Worm (Caenorhabditis elegans) whole organism, L1 larva: ENCODE results near the gene F45E1.1.

ENCODE experiments used
- C34B4.2 ChIP-seq: sonication (generic microtip); optimal IDR thresholded peaks from 2 replicates; lab custom pipeline; 2017; ENCODE audit warnings: mild to moderate bottlenecking, missing genetic modification characterization, missing compliant biosample characterization
- F16B12.6 ChIP-seq: fragments of 150-350 bp; optimal IDR thresholded peaks from 2 replicates; lab custom pipeline; 2014; ENCODE audit warnings: missing biosample characterization, missing genetic modification characterization
- aha-1 ChIP-seq: fragments of 150-350 bp; optimal IDR thresholded peaks from 2 replicates; lab custom pipeline; 2014; ENCODE audit warnings: missing biosample characterization, missing genetic modification characterization
- alr-1 ChIP-seq: fragments of 200-800 bp; sonication (Bioruptor generic); optimal IDR thresholded peaks from 2 replicates; lab custom pipeline; 2018; ENCODE audit warnings: borderline replicate concordance, mild to moderate bottlenecking, missing genetic modification characterization, missing compliant biosample characterization
- blmp-1 ChIP-seq: fragments of 150-350 bp; optimal IDR thresholded peaks from 2 replicates; lab custom pipeline; 2014; ENCODE audit warnings: missing biosample characterization, missing genetic modification characterization
- ceh-63 ChIP-seq: fragments of 200-800 bp; sonication (Bioruptor generic); optimal IDR thresholded peaks from 2 replicates; lab custom pipeline; 2018; ENCODE audit warnings: mild to moderate bottlenecking, missing genetic modification characterization, missing compliant biosample characterization
- ceh-8 ChIP-seq: fragments of 200-800 bp; sonication (Bioruptor generic); optimal IDR thresholded peaks from 2 replicates; lab custom pipeline; 2018; ENCODE audit warnings: mild to moderate bottlenecking, missing genetic modification characterization, moderate library complexity, missing compliant biosample characterization
- ceh-90 ChIP-seq: sonication (generic microtip); optimal IDR thresholded peaks from 2 replicates; lab custom pipeline; 2016; ENCODE audit warnings: missing genetic modification characterization, missing compliant biosample characterization
- dpl-1 ChIP-seq, 3 experiments: fragments of 150-350 bp in 2 of 3; sonication (generic microtip) in 1 of 3; optimal IDR thresholded peaks; 2 replicates each; lab custom pipeline; 2014 to 2017; ENCODE audit warnings: missing biosample characterization in 3 of 3, missing genetic modification characterization in 3 of 3, missing genetic modification reagents in 3 of 3
- dsc-1 ChIP-seq: sonication (generic microtip); optimal IDR thresholded peaks from 2 replicates; lab custom pipeline; 2016; ENCODE audit warnings: mild to moderate bottlenecking, missing genetic modification characterization, missing compliant biosample characterization
- efl-1 ChIP-seq, 4 experiments: fragments of 150-350 bp; optimal IDR thresholded peaks in 3 of 4; peaks in 1 of 4; 1 replicate in 1 of 4; 2 replicates in 3 of 4; lab custom pipeline; 2014; ENCODE audit warnings: missing biosample characterization in 2 of 4, missing genetic modification characterization in 2 of 4, missing genetic modification reagents in 2 of 4
- egl-13 ChIP-seq: sonication (generic microtip); optimal IDR thresholded peaks from 2 replicates; lab custom pipeline; 2016; ENCODE audit warnings: missing genotype, missing genetic modification reagents, missing genetic modification characterization, missing compliant biosample characterization
- egl-27 ChIP-seq, 2 experiments: fragments of 150-350 bp in 1 of 2; sonication (generic microtip); optimal IDR thresholded peaks; 3 replicates each; lab custom pipeline; 2017 to 2018; ENCODE audit warnings: missing biosample characterization in 2 of 2, missing genetic modification characterization in 2 of 2, missing genetic modification reagents in 2 of 2
- elt-2 ChIP-seq: sonication (generic microtip); optimal IDR thresholded peaks from 2 replicates; lab custom pipeline; 2016; ENCODE audit warnings: missing genetic modification characterization, mild to moderate bottlenecking, inconsistent platforms, missing compliant biosample characterization, missing genetic modification reagents
- fkh-10 ChIP-seq: sonication (generic microtip); optimal IDR thresholded peaks from 2 replicates; lab custom pipeline; 2017; ENCODE audit warnings: missing biosample characterization, missing genetic modification reagents, missing genetic modification characterization
- fos-1 ChIP-seq: fragments of 150-350 bp; optimal IDR thresholded peaks from 2 replicates; lab custom pipeline; 2014; ENCODE audit warnings: missing biosample characterization, missing genetic modification characterization
- hpl-2 ChIP-seq: fragments of 150-350 bp; optimal IDR thresholded peaks from 2 replicates; lab custom pipeline; 2014; ENCODE audit warnings: missing biosample characterization, missing genetic modification reagents, missing genetic modification characterization
- irx-1 ChIP-seq: sonication (generic microtip); optimal IDR thresholded peaks from 2 replicates; lab custom pipeline; 2016; ENCODE audit warnings: missing genetic modification characterization, missing compliant biosample characterization
- jun-1 ChIP-seq: fragments of 150-350 bp; optimal IDR thresholded peaks from 2 replicates; lab custom pipeline; 2014; ENCODE audit warnings: missing biosample characterization, missing genetic modification reagents, missing genetic modification characterization
- lin-13 ChIP-seq: fragments of 150-350 bp; optimal IDR thresholded peaks from 2 replicates; lab custom pipeline; 2014; ENCODE audit warnings: missing biosample characterization, missing genetic modification reagents, missing genetic modification characterization
- lin-14 ChIP-seq: fragments of 200-800 bp; sonication (Bioruptor generic); optimal IDR thresholded peaks from 2 replicates; lab custom pipeline; 2018; ENCODE audit warnings: mild to moderate bottlenecking, missing genetic modification characterization, moderate library complexity, missing compliant biosample characterization
- lin-39 ChIP-seq: fragments of 150-350 bp; optimal IDR thresholded peaks from 2 replicates; lab custom pipeline; 2014; ENCODE audit warnings: missing biosample characterization, missing genetic modification reagents, missing genetic modification characterization
- lir-3 ChIP-seq: sonication (generic microtip); optimal IDR thresholded peaks from 2 replicates; lab custom pipeline; 2016; ENCODE audit warnings: mild to moderate bottlenecking, missing genetic modification characterization, moderate library complexity, missing compliant biosample characterization; ENCODE audit not compliant: poor library complexity
- mab-9 ChIP-seq: fragments of 200-800 bp; sonication (Bioruptor generic); IDR thresholded peaks from 2 replicates; pipeline ENCODE4 v1.3.6; 2022; ENCODE audit warnings: missing genetic modification reagents, missing genetic modification characterization, missing compliant biosample characterization
- mdl-1 ChIP-seq, 2 experiments: fragments of 150-350 bp; optimal IDR thresholded peaks; 2 replicates each; lab custom pipeline; 2014 to 2017; ENCODE audit warnings: missing biosample characterization in 2 of 2, missing genetic modification characterization in 2 of 2, inconsistent platforms in 1 of 2
- mep-1 ChIP-seq: fragments of 150-350 bp; optimal IDR thresholded peaks from 2 replicates; lab custom pipeline; 2014; ENCODE audit warnings: missing biosample characterization, missing genetic modification characterization
- nhr-11 ChIP-seq: fragments of 150-350 bp; optimal IDR thresholded peaks from 2 replicates; lab custom pipeline; 2014; ENCODE audit warnings: missing biosample characterization, missing genetic modification characterization
- nhr-12 ChIP-seq: sonication (generic microtip); optimal IDR thresholded peaks from 2 replicates; lab custom pipeline; 2017; ENCODE audit warnings: missing biosample characterization, missing genetic modification characterization
- nhr-237 ChIP-seq: fragments of 150-350 bp; optimal IDR thresholded peaks from 2 replicates; lab custom pipeline; 2014; ENCODE audit warnings: missing biosample characterization, missing genetic modification characterization
- nhr-71 ChIP-seq: sonication (generic microtip); optimal IDR thresholded peaks from 2 replicates; lab custom pipeline; 2016; ENCODE audit warnings: mild to moderate bottlenecking, missing genetic modification characterization, moderate library complexity, missing compliant biosample characterization
- nhr-84 ChIP-seq: sonication (generic microtip); optimal IDR thresholded peaks from 2 replicates; lab custom pipeline; 2017; ENCODE audit warnings: missing biosample characterization, missing genetic modification characterization
- nhr-85 ChIP-seq: sonication (generic microtip); peaks from one replicate; lab custom pipeline; 2016; ENCODE audit warnings: missing genetic modification characterization, inconsistent platforms, missing compliant biosample characterization
- nhr-90 ChIP-seq: sonication (generic microtip); optimal IDR thresholded peaks from 2 replicates; lab custom pipeline; 2016; ENCODE audit warnings: mild to moderate bottlenecking, missing genetic modification characterization, missing compliant biosample characterization; ENCODE audit not compliant: poor library complexity
- pax-3 ChIP-seq: fragments of 200-800 bp; sonication (Bioruptor generic); optimal IDR thresholded peaks from 2 replicates; lab custom pipeline; 2018; ENCODE audit warnings: mild to moderate bottlenecking, missing genetic modification characterization, moderate library complexity, missing compliant biosample characterization
- pqm-1 ChIP-seq: sonication (generic microtip); optimal IDR thresholded peaks from 3 replicates; lab custom pipeline; 2017; ENCODE audit warnings: missing biosample characterization, missing genetic modification characterization
- sox-4 ChIP-seq: sonication (generic microtip); optimal IDR thresholded peaks from 2 replicates; lab custom pipeline; 2016; ENCODE audit warnings: missing genetic modification characterization, missing compliant biosample characterization
- sup-37 ChIP-seq: fragments of 200-800 bp; sonication (Bioruptor generic); optimal IDR thresholded peaks from 2 replicates; lab custom pipeline; 2018; ENCODE audit warnings: mild to moderate bottlenecking, missing genetic modification characterization, missing compliant biosample characterization
- swsn-7 ChIP-seq: sonication (generic microtip); optimal IDR thresholded peaks from 2 replicates; lab custom pipeline; 2016; ENCODE audit warnings: missing genetic modification characterization, missing compliant biosample characterization
- tbx-2 ChIP-seq: sonication (generic microtip); optimal IDR thresholded peaks from 2 replicates; lab custom pipeline; 2016; ENCODE audit warnings: missing genetic modification characterization, missing compliant biosample characterization
- tlp-1 ChIP-seq: fragments of 150-350 bp; optimal IDR thresholded peaks from 2 replicates; lab custom pipeline; 2014; ENCODE audit warnings: missing biosample characterization, missing genetic modification characterization
- unc-62 ChIP-seq: fragments of 150-350 bp; optimal IDR thresholded peaks from 2 replicates; lab custom pipeline; 2014; ENCODE audit warnings: missing biosample characterization, missing genetic modification reagents, missing genetic modification characterization
- unc-86 ChIP-seq: sonication (generic microtip); optimal IDR thresholded peaks from 2 replicates; lab custom pipeline; 2016; ENCODE audit warnings: missing genetic modification characterization, missing compliant biosample characterization
- unc-98 ChIP-seq: fragments of 200-800 bp; sonication (Bioruptor generic); IDR thresholded peaks from 2 replicates; pipeline ENCODE4 v1.3.6; 2022; ENCODE audit warnings: missing genetic modification characterization, missing compliant biosample characterization
- vab-15 ChIP-seq: sonication (generic microtip); optimal IDR thresholded peaks from 2 replicates; lab custom pipeline; 2017; ENCODE audit warnings: missing genotype, mild to moderate bottlenecking, missing genetic modification characterization, missing compliant biosample characterization
- xbp-1 ChIP-seq: sonication (generic microtip); optimal IDR thresholded peaks from 2 replicates; lab custom pipeline; 2016; ENCODE audit warnings: missing genetic modification characterization, missing compliant biosample characterization
- zip-4 ChIP-seq: fragments of 200-800 bp; sonication (Bioruptor generic); optimal IDR thresholded peaks from 2 replicates; lab custom pipeline; 2018; ENCODE audit warnings: mild to moderate bottlenecking, missing genetic modification characterization, moderate library complexity, missing compliant biosample characterization
- ztf-11 ChIP-seq, 2 experiments: sonication (generic microtip); optimal IDR thresholded peaks; 2 replicates each; lab custom pipeline; 2016 to 2017; ENCODE audit warnings: missing genetic modification characterization in 2 of 2, missing biosample characterization in 1 of 2, missing compliant biosample characterization in 1 of 2
- ztf-4 ChIP-seq: fragments of 150-350 bp; optimal IDR thresholded peaks from 2 replicates; lab custom pipeline; 2014; ENCODE audit warnings: missing biosample characterization, missing genetic modification characterization

The F45E1.1 gene

DNA sequence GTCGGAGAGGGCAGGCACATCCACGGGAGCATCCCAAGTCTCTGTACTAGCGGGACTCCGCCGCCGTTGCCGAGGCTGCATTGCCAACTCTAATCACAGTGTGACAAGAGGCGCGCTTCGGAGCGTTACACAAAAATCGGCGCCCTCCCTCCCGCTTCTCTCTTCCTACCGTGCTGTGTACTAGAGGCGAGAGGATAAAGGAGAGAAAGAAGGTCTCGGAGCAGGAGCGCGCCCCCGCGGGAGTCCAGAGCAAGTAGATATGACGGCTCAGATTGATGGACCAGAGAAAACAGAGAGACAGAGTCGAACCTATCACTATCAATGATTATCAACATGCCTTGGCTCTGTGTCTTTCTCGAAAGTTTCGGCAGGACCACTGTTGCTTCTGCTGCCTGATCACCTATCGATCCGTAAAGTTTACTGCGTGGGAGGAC, 49.5 kb downstream of the F45E1.1 start (continued):
- peak; percentile 18 for TF ChIP-seq tbx-2

- TF ChIP-seq egl-27 (tag; optimal IDR thresholded peaks at IDR 0.05; lab: Kevin White, UChicago) = no peak
- TF ChIP-seq lin-14 (GFP tag; lab: Kevin White, UChicago) = peak; percentile 26
Measured at ce11 chrX:8054478-8054877, 51.0 kb downstream of the F45E1.1 start.

ce11 chrX:8057791-8058270, 54.3 kb downstream of the F45E1.1 start, which contains the start of gene dim-1:
dim-1 (minus strand) TSS chrX:8058220.
- TF ChIP-seq hpl-2 (no peak), mdl-1 (tag; optimal IDR thresholded peaks at IDR 0.05; lab: Kevin White, UChicago) (no peak), nhr-237 (tag; lab: Kevin White, UChicago) (no peak), efl-1 (optimal IDR thresholded peaks at IDR 0.05; lab: Kevin White, UChicago) (no peak), efl-1 (GFP tag; optimal IDR thresholded peaks at IDR 0.05 in 1 of 2; lab: Kevin White, UChicago) (peak; percentile 14 to 74), unc-86 (tag; lab: Kevin White, UChicago) (no peak), fos-1 (tag; lab: Kevin White, UChicago) (no peak), sup-37 (GFP tag; lab: Kevin White, UChicago) (no peak), swsn-7 (tag; lab: Kevin White, UChicago) (no peak), nhr-71 (tag; lab: Kevin White, UChicago) (peak; percentile 7), F16B12.6 (tag; lab: Kevin White, UChicago) (peak; percentile 81), pax-3 (no peak), jun-1 (tag; lab: Kevin White, UChicago) (no peak), ceh-90 (tag; lab: Kevin White, UChicago) (no peak), ceh-8 (no peak), lin-14 (GFP tag; lab: Kevin White, UChicago) (no peak), C34B4.2 (tag; lab: Kevin White, UChicago) (no peak), aha-1 (no peak), nhr-11 (tag; lab: Kevin White, UChicago) (no peak), alr-1 (tag; lab: Kevin White, UChicago) (no peak), vab-15 (tag; lab: Kevin White, UChicago) (no peak), egl-27 (tag; optimal IDR thresholded peaks at IDR 0.05; lab: Kevin White, UChicago) (no peak), dsc-1 (peak; percentile 15), mep-1 (tag; lab: Kevin White, UChicago) (peak; percentile 34), irx-1 (tag; lab: Kevin White, UChicago) (no peak), tlp-1 (tag; lab: Kevin White, UChicago) (no peak), mab-9 (GFP tag; lab: Robert Waterston, UW) (no peak), tbx-2 (no peak), ztf-4 (tag; lab: Kevin White, UChicago) (no peak), pqm-1 (tag; lab: Kevin White, UChicago) (no peak), nhr-12 (tag; lab: Kevin White, UChicago) (no peak), lin-13 (no peak), unc-62 (no peak), lir-3 (tag; lab: Kevin White, UChicago) (no peak), zip-4 (GFP tag; lab: Kevin White, UChicago) (no peak), xbp-1 (no peak), egl-13 (no peak), blmp-1 (tag; lab: Kevin White, UChicago) (peak; percentile 22), dpl-1 (GFP tag; optimal IDR thresholded peaks at IDR 0.05; lab: Kevin White, UChicago) (peak in 1 of 3 experiments; percentile 7), fkh-10 (GFP tag; lab: Kevin White, UChicago) (no peak), nhr-84 (tag; lab: Kevin White, UChicago) (no peak), sox-4 (tag; lab: Kevin White, UChicago) (no peak), unc-98 (no peak), nhr-85 (no peak), ztf-11 (tag; optimal IDR thresholded peaks at IDR 0.05; lab: Kevin White, UChicago) (no peak), lin-39 (tag; lab: Kevin White, UChicago) (no peak), nhr-90 (no peak), elt-2 (peak; percentile 4), ceh-63 (GFP tag; lab: Kevin White, UChicago) (no peak)
